Worm (Caenorhabditis elegans): Measurements from ENCODE around the gene aak-2.

The aak-2 gene

DNA sequence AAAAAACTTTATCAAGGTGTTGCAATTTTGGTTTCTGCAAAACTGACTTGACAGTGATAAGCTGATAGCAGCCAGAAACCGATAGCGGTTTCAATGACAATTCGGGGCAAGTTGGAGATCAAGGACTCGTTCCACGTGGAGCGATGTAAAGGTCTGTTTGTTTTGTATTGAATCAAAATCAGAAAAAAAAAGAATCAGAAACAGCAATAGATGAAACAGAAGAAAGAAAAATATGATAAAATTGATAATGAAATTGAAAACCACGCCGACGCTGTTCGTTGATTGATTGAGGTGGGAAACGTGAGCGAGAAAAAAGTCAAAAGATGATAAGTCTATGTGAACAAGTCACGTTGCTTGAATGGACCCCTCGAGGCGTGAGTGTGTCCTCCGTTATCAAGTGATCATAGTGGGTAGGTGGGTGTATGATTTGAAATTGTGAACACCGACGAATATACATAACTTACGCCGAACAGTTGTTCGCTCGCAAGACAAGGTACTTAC is 20.5 kb upstream of the aak-2 start (continued):
- no peak for TF ChIP-seq ceh-63 (GFP tag; optimal IDR thresholded peaks at IDR 0.05)
- TF ChIP-seq hlh-17 (GFP tag; optimal IDR thresholded peaks at IDR 0.05; ENCODE audit: borderline replicate concordance), result no peak
- TF ChIP-seq irx-1 (tag; optimal IDR thresholded peaks at IDR 0.05), result no peak
- no peak for TF ChIP-seq tbx-2 (tag; optimal IDR thresholded peaks at IDR 0.05)
- no peak for TF ChIP-seq nhr-47 (tag; optimal IDR thresholded peaks at IDR 0.05)
- no peak for TF ChIP-seq ceh-90 (tag; optimal IDR thresholded peaks at IDR 0.05)
- no peak for TF ChIP-seq lir-3 (tag; optimal IDR thresholded peaks at IDR 0.05; ENCODE audit: poor library complexity)
- no peak for TF ChIP-seq nhr-237 (tag; optimal IDR thresholded peaks at IDR 0.05)
- TF ChIP-seq lin-39 (tag; optimal IDR thresholded peaks at IDR 0.05), result no peak
- TF ChIP-seq ama-1 (optimal IDR thresholded peaks at IDR 0.05), result no peak
- TF ChIP-seq mdl-1 (tag; optimal IDR thresholded peaks at IDR 0.05), result peak in 1 of 2 experiments; percentile 30
- no peak for TF ChIP-seq dpl-1 (GFP tag; optimal IDR thresholded peaks at IDR 0.05)
- TF ChIP-seq C04F5.9 (tag; optimal IDR thresholded peaks at IDR 0.05), result no peak
- no peak for TF ChIP-seq egl-13 (tag; optimal IDR thresholded peaks at IDR 0.05)
- TF ChIP-seq unc-98 (GFP tag; IDR thresholded peaks at IDR 0.05), result no peak
- no peak for TF ChIP-seq ets-5 (GFP tag; IDR thresholded peaks at IDR 0.05)
- no peak for TF ChIP-seq unc-130 (tag; optimal IDR thresholded peaks at IDR 0.05)
- no peak for TF ChIP-seq F16B12.6 (tag; optimal IDR thresholded peaks at IDR 0.05)
- no peak for TF ChIP-seq aly-2 (tag; optimal IDR thresholded peaks at IDR 0.05)
- no peak for TF ChIP-seq lin-15B (tag; optimal IDR thresholded peaks at IDR 0.05)
- no peak for TF ChIP-seq hlh-4 (tag; optimal IDR thresholded peaks at IDR 0.05)
- TF ChIP-seq fkh-10 (GFP tag; optimal IDR thresholded peaks at IDR 0.05), result no peak
- TF ChIP-seq grh-1 (GFP tag; IDR thresholded peaks at IDR 0.05), result no peak
- no peak for TF ChIP-seq unc-62 (GFP tag; optimal IDR thresholded peaks at IDR 0.05)
- no peak for TF ChIP-seq snpc-4 (tag; optimal IDR thresholded peaks at IDR 0.05)
- peak; percentile 56 for TF ChIP-seq nhr-20 (tag; optimal IDR thresholded peaks at IDR 0.05)
- TF ChIP-seq nhr-12 (tag; optimal IDR thresholded peaks at IDR 0.05), result no peak
- TF ChIP-seq lin-14 (GFP tag; optimal IDR thresholded peaks at IDR 0.05), result peak; percentile 74
- no peak for TF ChIP-seq C34B4.2 (tag; optimal IDR thresholded peaks at IDR 0.05)
- TF ChIP-seq rnt-1 (tag; optimal IDR thresholded peaks at IDR 0.05), result no peak
- TF ChIP-seq snu-23 (GFP tag; optimal IDR thresholded peaks at IDR 0.05), result peak; percentile 16
- no peak for TF ChIP-seq isw-1 (GFP tag; IDR thresholded peaks at IDR 0.05)
- no peak for TF ChIP-seq dsc-1 (tag; optimal IDR thresholded peaks at IDR 0.05)
- no peak for TF ChIP-seq egl-27 (tag; optimal IDR thresholded peaks at IDR 0.05)
- no peak for TF ChIP-seq efl-3 (GFP tag; optimal IDR thresholded peaks at IDR 0.05)
- no peak for TF ChIP-seq ztf-4 (tag; optimal IDR thresholded peaks at IDR 0.05)
- peak; percentile 38 for TF ChIP-seq nhr-71 (tag; optimal IDR thresholded peaks at IDR 0.05)
- no peak for TF ChIP-seq nhr-19 (GFP tag; conservative IDR thresholded peaks at IDR 0.05)
- TF ChIP-seq ceh-82 (tag; optimal IDR thresholded peaks at IDR 0.05), result no peak
- no peak for TF ChIP-seq C16A3.4 (tag; optimal IDR thresholded peaks at IDR 0.05)
- TF ChIP-seq swsn-7 (tag; optimal IDR thresholded peaks at IDR 0.05), result no peak
- no peak for TF ChIP-seq fkh-4 (tag; optimal IDR thresholded peaks at IDR 0.05; ENCODE audit: borderline replicate concordance)
- TF ChIP-seq skn-1 (tag; optimal IDR thresholded peaks at IDR 0.05), result no peak
- no peak for TF ChIP-seq ceh-8 (GFP tag; optimal IDR thresholded peaks at IDR 0.05)
- TF ChIP-seq mef-2 (tag; optimal IDR thresholded peaks at IDR 0.05), result no peak
- no peak for TF ChIP-seq aha-1 (tag; optimal IDR thresholded peaks at IDR 0.05)
- TF ChIP-seq efl-1 (optimal IDR thresholded peaks at IDR 0.05), result no peak
- no peak for TF ChIP-seq efl-1 (GFP tag; optimal IDR thresholded peaks at IDR 0.05 in 1 of 2)
- TF ChIP-seq fos-1 (tag; optimal IDR thresholded peaks at IDR 0.05), result no peak
- TF ChIP-seq unc-30 (tag; optimal IDR thresholded peaks at IDR 0.05), result no peak
- TF ChIP-seq nhr-28 (tag; optimal IDR thresholded peaks at IDR 0.05), result no peak
- TF ChIP-seq nhr-85 (tag), result peak; percentile 79
- TF ChIP-seq Y116A8C.19 (tag; optimal IDR thresholded peaks at IDR 0.05; ENCODE audit: borderline replicate concordance), result no peak
- no peak for TF ChIP-seq ces-1 (GFP tag; optimal IDR thresholded peaks at IDR 0.05)
- peak; percentile 88 for TF ChIP-seq blmp-1 (tag; optimal IDR thresholded peaks at IDR 0.05)
